Worm (Caenorhabditis elegans) whole organism, L1 larva: ENCODE results near the gene far-7.

Experiments
- C04F5.9 ChIP-seq: sonication (generic microtip); optimal IDR thresholded peaks from 2 replicates; lab custom pipeline; 2016; ENCODE audit warnings: missing genetic modification characterization, missing compliant biosample characterization
- C16A3.4 ChIP-seq: fragments of 150-350 bp; optimal IDR thresholded peaks from 2 replicates; lab custom pipeline; 2014; ENCODE audit warnings: missing biosample characterization, missing genetic modification characterization
- C34B4.2 ChIP-seq: sonication (generic microtip); optimal IDR thresholded peaks from 2 replicates; lab custom pipeline; 2017; ENCODE audit warnings: mild to moderate bottlenecking, missing genetic modification characterization, missing compliant biosample characterization
- F16B12.6 ChIP-seq: fragments of 150-350 bp; optimal IDR thresholded peaks from 2 replicates; lab custom pipeline; 2014; ENCODE audit warnings: missing biosample characterization, missing genetic modification characterization
- Y116A8C.19 ChIP-seq: sonication (generic microtip); optimal IDR thresholded peaks from 2 replicates; lab custom pipeline; 2016; ENCODE audit warnings: missing compliant biosample characterization, missing genetic modification characterization, borderline replicate concordance
- aha-1 ChIP-seq: fragments of 150-350 bp; optimal IDR thresholded peaks from 2 replicates; lab custom pipeline; 2014; ENCODE audit warnings: missing biosample characterization, missing genetic modification characterization
- ceh-63 ChIP-seq: fragments of 200-800 bp; sonication (Bioruptor generic); optimal IDR thresholded peaks from 2 replicates; lab custom pipeline; 2018; ENCODE audit warnings: mild to moderate bottlenecking, missing genetic modification characterization, missing compliant biosample characterization
- ceh-8 ChIP-seq: fragments of 200-800 bp; sonication (Bioruptor generic); optimal IDR thresholded peaks from 2 replicates; lab custom pipeline; 2018; ENCODE audit warnings: mild to moderate bottlenecking, missing genetic modification characterization, moderate library complexity, missing compliant biosample characterization
- ces-1 ChIP-seq: fragments of 150-350 bp; optimal IDR thresholded peaks from 2 replicates; lab custom pipeline; 2014; ENCODE audit warnings: missing biosample characterization, missing genetic modification reagents, missing genetic modification characterization
- efl-1 ChIP-seq, 4 experiments: fragments of 150-350 bp; optimal IDR thresholded peaks in 3 of 4; peaks in 1 of 4; 1 replicate in 1 of 4; 2 replicates in 3 of 4; lab custom pipeline; 2014; ENCODE audit warnings: missing biosample characterization in 2 of 4, missing genetic modification characterization in 2 of 4, missing genetic modification reagents in 2 of 4
- egl-13 ChIP-seq: sonication (generic microtip); optimal IDR thresholded peaks from 2 replicates; lab custom pipeline; 2016; ENCODE audit warnings: missing genotype, missing genetic modification reagents, missing genetic modification characterization, missing compliant biosample characterization
- egl-27 ChIP-seq, 2 experiments: fragments of 150-350 bp in 1 of 2; sonication (generic microtip); optimal IDR thresholded peaks; 3 replicates each; lab custom pipeline; 2017 to 2018; ENCODE audit warnings: missing biosample characterization in 2 of 2, missing genetic modification characterization in 2 of 2, missing genetic modification reagents in 2 of 2
- elt-2 ChIP-seq: sonication (generic microtip); optimal IDR thresholded peaks from 2 replicates; lab custom pipeline; 2016; ENCODE audit warnings: missing genetic modification characterization, mild to moderate bottlenecking, inconsistent platforms, missing compliant biosample characterization, missing genetic modification reagents
- fkh-10 ChIP-seq: sonication (generic microtip); optimal IDR thresholded peaks from 2 replicates; lab custom pipeline; 2017; ENCODE audit warnings: missing biosample characterization, missing genetic modification reagents, missing genetic modification characterization
- fos-1 ChIP-seq: fragments of 150-350 bp; optimal IDR thresholded peaks from 2 replicates; lab custom pipeline; 2014; ENCODE audit warnings: missing biosample characterization, missing genetic modification characterization
- grh-1 ChIP-seq: fragments of 200-800 bp; sonication (Bioruptor generic); IDR thresholded peaks from 2 replicates; pipeline ENCODE4 v1.3.6; 2022; ENCODE audit warnings: missing genetic modification reagents, missing genetic modification characterization, missing compliant biosample characterization
- hlh-17 ChIP-seq: fragments of 200-800 bp; sonication (Bioruptor generic); optimal IDR thresholded peaks from 2 replicates; lab custom pipeline; 2018; ENCODE audit warnings: missing genetic modification characterization, mild to moderate bottlenecking, missing compliant biosample characterization, moderate library complexity, borderline replicate concordance
- hlh-4 ChIP-seq: sonication (generic microtip); optimal IDR thresholded peaks from 2 replicates; lab custom pipeline; 2016; ENCODE audit warnings: mild to moderate bottlenecking, missing genetic modification characterization, missing compliant biosample characterization
- isw-1 ChIP-seq: fragments of 200-800 bp; sonication (Bioruptor generic); IDR thresholded peaks from 2 replicates; pipeline ENCODE4 v1.3.6; 2022; ENCODE audit warnings: missing genetic modification characterization, missing compliant biosample characterization
- jun-1 ChIP-seq: fragments of 150-350 bp; optimal IDR thresholded peaks from 2 replicates; lab custom pipeline; 2014; ENCODE audit warnings: missing biosample characterization, missing genetic modification reagents, missing genetic modification characterization
- lin-13 ChIP-seq: fragments of 150-350 bp; optimal IDR thresholded peaks from 2 replicates; lab custom pipeline; 2014; ENCODE audit warnings: missing biosample characterization, missing genetic modification reagents, missing genetic modification characterization
- lin-14 ChIP-seq: fragments of 200-800 bp; sonication (Bioruptor generic); optimal IDR thresholded peaks from 2 replicates; lab custom pipeline; 2018; ENCODE audit warnings: mild to moderate bottlenecking, missing genetic modification characterization, moderate library complexity, missing compliant biosample characterization
- lin-15B ChIP-seq: fragments of 150-350 bp; sonication (generic microtip); optimal IDR thresholded peaks from 3 replicates; lab custom pipeline; 2014; ENCODE audit warnings: missing biosample characterization, missing genetic modification characterization
- lin-39 ChIP-seq: fragments of 150-350 bp; optimal IDR thresholded peaks from 2 replicates; lab custom pipeline; 2014; ENCODE audit warnings: missing biosample characterization, missing genetic modification reagents, missing genetic modification characterization
- lir-3 ChIP-seq: sonication (generic microtip); optimal IDR thresholded peaks from 2 replicates; lab custom pipeline; 2016; ENCODE audit warnings: mild to moderate bottlenecking, missing genetic modification characterization, moderate library complexity, missing compliant biosample characterization; ENCODE audit not compliant: poor library complexity
- mab-9 ChIP-seq: fragments of 200-800 bp; sonication (Bioruptor generic); IDR thresholded peaks from 2 replicates; pipeline ENCODE4 v1.3.6; 2022; ENCODE audit warnings: missing genetic modification reagents, missing genetic modification characterization, missing compliant biosample characterization
- mef-2 ChIP-seq: fragments of 150-350 bp; optimal IDR thresholded peaks from 2 replicates; lab custom pipeline; 2014; ENCODE audit warnings: missing biosample characterization, missing genetic modification characterization
- nhr-20 ChIP-seq: sonication (generic microtip); optimal IDR thresholded peaks from 2 replicates; lab custom pipeline; 2016; ENCODE audit warnings: mild to moderate bottlenecking, missing genetic modification characterization, missing compliant biosample characterization
- nhr-28 ChIP-seq: fragments of 150-350 bp; optimal IDR thresholded peaks from 2 replicates; lab custom pipeline; 2014; ENCODE audit warnings: missing biosample characterization, missing genetic modification characterization
- nhr-47 ChIP-seq: sonication (generic microtip); optimal IDR thresholded peaks from 2 replicates; lab custom pipeline; 2016; ENCODE audit warnings: mild to moderate bottlenecking, missing genetic modification characterization, moderate library complexity, missing compliant biosample characterization
- nhr-77 ChIP-seq: fragments of 150-350 bp; optimal IDR thresholded peaks from 2 replicates; lab custom pipeline; 2014; ENCODE audit warnings: missing biosample characterization, missing genetic modification characterization
- nhr-84 ChIP-seq: sonication (generic microtip); optimal IDR thresholded peaks from 2 replicates; lab custom pipeline; 2017; ENCODE audit warnings: missing biosample characterization, missing genetic modification characterization
- nhr-85 ChIP-seq: sonication (generic microtip); peaks from one replicate; lab custom pipeline; 2016; ENCODE audit warnings: missing genetic modification characterization, inconsistent platforms, missing compliant biosample characterization
- pag-3 ChIP-seq: sonication (generic microtip); optimal IDR thresholded peaks from 2 replicates; lab custom pipeline; 2017; ENCODE audit warnings: missing genetic modification characterization, mild to moderate bottlenecking, missing compliant biosample characterization, antibody characterized with exemption, borderline replicate concordance; ENCODE audit not compliant: insufficient read depth
- skn-1 ChIP-seq: fragments of 150-350 bp; optimal IDR thresholded peaks from 2 replicates; lab custom pipeline; 2014; ENCODE audit warnings: missing biosample characterization, missing genetic modification characterization
- snpc-4 ChIP-seq: fragments of 150-350 bp; optimal IDR thresholded peaks from 2 replicates; lab custom pipeline; 2014; ENCODE audit warnings: missing biosample characterization, missing genetic modification characterization
- sup-37 ChIP-seq: fragments of 200-800 bp; sonication (Bioruptor generic); optimal IDR thresholded peaks from 2 replicates; lab custom pipeline; 2018; ENCODE audit warnings: mild to moderate bottlenecking, missing genetic modification characterization, missing compliant biosample characterization
- unc-62 ChIP-seq: fragments of 150-350 bp; optimal IDR thresholded peaks from 2 replicates; lab custom pipeline; 2014; ENCODE audit warnings: missing biosample characterization, missing genetic modification reagents, missing genetic modification characterization
- unc-86 ChIP-seq: sonication (generic microtip); optimal IDR thresholded peaks from 2 replicates; lab custom pipeline; 2016; ENCODE audit warnings: missing genetic modification characterization, missing compliant biosample characterization
- unc-98 ChIP-seq: fragments of 200-800 bp; sonication (Bioruptor generic); IDR thresholded peaks from 2 replicates; pipeline ENCODE4 v1.3.6; 2022; ENCODE audit warnings: missing genetic modification characterization, missing compliant biosample characterization
- zag-1 ChIP-seq: fragments of 150-350 bp; optimal IDR thresholded peaks from 2 replicates; lab custom pipeline; 2014; ENCODE audit warnings: missing biosample characterization, missing genetic modification characterization
- zip-4 ChIP-seq: fragments of 200-800 bp; sonication (Bioruptor generic); optimal IDR thresholded peaks from 2 replicates; lab custom pipeline; 2018; ENCODE audit warnings: mild to moderate bottlenecking, missing genetic modification characterization, moderate library complexity, missing compliant biosample characterization

Gene far-7

ce11 chrII:285627-286550 is 33.7 kb upstream of the far-7 start, which contains the start of gene B0432.10 (continued):
- TF ChIP-seq fkh-10 (no peak), grh-1 (peak; percentile 77), ceh-8 (GFP tag; lab: Kevin White, UChicago) (peak; percentile 61), fos-1 (tag; lab: Kevin White, UChicago) (peak; percentile 55), hlh-4 (tag; lab: Kevin White, UChicago) (no peak)

- no peak for TF ChIP-seq nhr-84 (tag; lab: Kevin White, UChicago)
- no peak for TF ChIP-seq egl-13 (tag; lab: Kevin White, UChicago)
- no peak for TF ChIP-seq fkh-10
- TF ChIP-seq mef-2 (tag; lab: Kevin White, UChicago): no peak
- TF ChIP-seq Y116A8C.19 (tag; lab: Kevin White, UChicago): no peak
- TF ChIP-seq sup-37: no peak
Measured at ce11 chrII:286551-286724, 33.2 kb upstream of the far-7 start, which contains the start of gene misc-1. TSS of gene misc-1 (plus strand) at chrII:286625.

DNA sequence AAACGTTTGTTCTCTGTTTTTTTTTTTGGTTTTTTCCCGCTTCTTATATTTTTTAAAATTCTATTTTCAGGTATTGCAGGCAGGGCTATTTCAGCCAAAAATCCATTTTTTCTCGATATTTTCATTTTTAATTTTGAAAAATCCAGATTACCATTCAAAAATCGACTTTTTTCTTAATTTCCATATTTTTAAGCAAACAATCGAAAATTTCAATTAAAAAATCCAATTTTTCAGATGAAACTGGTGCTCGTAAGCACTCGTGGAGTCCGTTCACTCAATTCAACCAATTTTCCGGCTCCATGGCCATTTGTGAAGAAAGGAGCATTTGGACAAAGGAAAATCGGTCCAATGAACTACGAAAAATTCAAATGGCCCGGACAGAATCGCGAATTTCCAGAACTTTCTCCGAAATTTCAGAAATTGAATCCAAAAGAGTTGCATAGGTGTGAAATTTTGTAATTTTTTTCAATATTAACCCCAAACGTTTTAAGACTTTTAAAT is 30.8 kb upstream of the far-7 start, which contains the start of gene mrpl-41:
Gene mrpl-41 (plus strand): TSS at position 235 of the 501 bp plus-strand sequence.
- no peak for TF ChIP-seq elt-2 (tag; lab: Kevin White, UChicago)
- no peak for TF ChIP-seq C04F5.9 (tag; lab: Kevin White, UChicago)
- TF ChIP-seq nhr-28 (tag; lab: Kevin White, UChicago): no peak
- no peak for TF ChIP-seq zip-4 (GFP tag; lab: Kevin White, UChicago)
- TF ChIP-seq efl-1 (optimal IDR thresholded peaks at IDR 0.05; lab: Kevin White, UChicago): no peak
- peak in 1 of 2 experiments; percentile 91 for TF ChIP-seq efl-1 (GFP tag; optimal IDR thresholded peaks at IDR 0.05 in 1 of 2; lab: Kevin White, UChicago)
- TF ChIP-seq C16A3.4 (tag; lab: Kevin White, UChicago): no peak

- TF ChIP-seq mef-2 (tag; lab: Kevin White, UChicago) (no peak), egl-13 (tag; lab: Kevin White, UChicago) (no peak), nhr-77 (tag; lab: Kevin White, UChicago) (no peak), snpc-4 (tag; lab: Kevin White, UChicago) (no peak), F16B12.6 (tag; lab: Kevin White, UChicago) (no peak), unc-86 (tag; lab: Kevin White, UChicago) (no peak), ceh-63 (GFP tag; lab: Kevin White, UChicago) (no peak), C16A3.4 (tag; lab: Kevin White, UChicago) (no peak), nhr-47 (tag; lab: Kevin White, UChicago) (no peak), nhr-85 (tag; lab: Kevin White, UChicago) (no peak), nhr-84 (tag; lab: Kevin White, UChicago) (no peak), mab-9 (GFP tag; lab: Robert Waterston, UW) (no peak), ces-1 (GFP tag; lab: Kevin White, UChicago) (no peak), isw-1 (no peak), zag-1 (tag; lab: Kevin White, UChicago) (no peak), unc-98 (GFP tag; lab: Robert Waterston, UW) (no peak), sup-37 (no peak), lin-14 (GFP tag; lab: Kevin White, UChicago) (no peak), hlh-17 (GFP tag; lab: Kevin White, UChicago) (no peak), lin-13 (GFP tag; lab: Kevin White, UChicago) (no peak)
Measured at ce11 chrII:290282-290681, 29.3 kb upstream of the far-7 start, which contains the start of gene djr-1.1. TSS of gene djr-1.1 (plus strand) at chrII:290582.

DNA sequence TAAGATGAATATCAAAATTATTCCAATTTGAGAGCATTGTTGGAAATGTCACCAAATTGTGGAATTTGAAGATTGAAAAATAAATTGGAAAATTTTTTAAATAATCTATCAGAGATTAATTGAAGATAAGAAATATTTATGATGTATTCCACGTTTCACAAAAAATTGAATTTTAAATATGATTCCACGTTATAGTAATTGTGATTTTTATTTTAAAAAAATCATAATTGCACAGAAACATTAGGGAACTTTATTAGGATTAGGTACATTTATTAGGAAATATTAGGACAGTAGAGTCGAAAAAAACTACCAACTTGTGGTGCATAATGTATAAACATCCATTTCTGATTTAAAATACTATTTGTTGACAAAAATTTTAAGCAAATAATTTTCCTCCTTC is 25.0 kb upstream of the far-7 start, which contains the start of gene B0432.11:
Gene B0432.11 (minus strand): TSS at position 101 of the 400 bp plus-strand sequence.
- TF ChIP-seq unc-86 (tag; lab: Kevin White, UChicago) (no peak), egl-27 (tag; optimal IDR thresholded peaks at IDR 0.05; lab: Kevin White, UChicago) (no peak), C34B4.2 (tag; lab: Kevin White, UChicago) (no peak), isw-1 (no peak), lin-15B (tag; lab: Kevin White, UChicago) (no peak), pag-3 (tag; lab: Kevin White, UChicago) (no peak), nhr-20 (tag; lab: Kevin White, UChicago) (no peak), aha-1 (tag; lab: Kevin White, UChicago) (no peak), lin-39 (tag; lab: Kevin White, UChicago) (no peak), unc-62 (GFP tag; lab: Kevin White, UChicago) (no peak), lir-3 (tag; lab: Kevin White, UChicago) (no peak), nhr-84 (tag; lab: Kevin White, UChicago) (no peak), jun-1 (no peak), skn-1 (tag; lab: Kevin White, UChicago) (no peak), hlh-4 (tag; lab: Kevin White, UChicago) (no peak)
